ENCODE assay signal across 1 worm cellular context in genomic region chrIV:1355147-1355546, ce11.
TF ChIP-seq lines count a peak whose summit lies in the region.

Gene col-104, minus strand, starts transcription at chrIV:1355305.

TF ChIP-seq in whole organism, L4 larva, 104 proteins besides CTCF, POLR2A, EP300 and RAD21 (continued from another document):
- TF ChIP-seq unc-62 (GFP tag; optimal IDR thresholded peaks at IDR 0.05 in 1 of 2; lab: Kevin White, UChicago) = no peak
- no peak for TF ChIP-seq unc-62 (tag; optimal IDR thresholded peaks at IDR 0.05; lab: Kevin White, UChicago)
- no peak for TF ChIP-seq snpc-1.2 (GFP tag; IDR thresholded peaks at IDR 0.05; lab: Robert Waterston, UW)
- TF ChIP-seq R02D3.7 (tag; optimal IDR thresholded peaks at IDR 0.05; lab: Kevin White, UChicago) = no peak
- TF ChIP-seq nhr-10 (tag; optimal IDR thresholded peaks at IDR 0.05; lab: Kevin White, UChicago) = no peak
- peak; percentile 87 for TF ChIP-seq ceh-28 (tag; optimal IDR thresholded peaks at IDR 0.05; lab: Kevin White, UChicago)
- no peak for TF ChIP-seq dpl-1 (GFP tag; optimal IDR thresholded peaks at IDR 0.05; lab: Kevin White, UChicago)
- no peak for TF ChIP-seq pqm-1 (tag; optimal IDR thresholded peaks at IDR 0.05; lab: Kevin White, UChicago)
- no peak for TF ChIP-seq T20F7.1 (GFP tag; optimal IDR thresholded peaks at IDR 0.05; lab: Kevin White, UChicago)
- no peak for TF ChIP-seq tra-1 (GFP tag; IDR thresholded peaks at IDR 0.05; lab: Robert Waterston, UW)
- TF ChIP-seq lin-39 (tag; optimal IDR thresholded peaks at IDR 0.05; lab: Kevin White, UChicago) = no peak
- TF ChIP-seq nhr-77 (tag; optimal IDR thresholded peaks at IDR 0.05; lab: Kevin White, UChicago) = no peak
- TF ChIP-seq F44E2.7 (GFP tag; IDR thresholded peaks at IDR 0.05; lab: Robert Waterston, UW) = 0 out of 2 replicates have a peak, but pooled peaks have one; percentile 32
- no peak for TF ChIP-seq dve-1 (tag; optimal IDR thresholded peaks at IDR 0.05; lab: Kevin White, UChicago; ENCODE audit: insufficient read depth)
- no peak for TF ChIP-seq hlh-30 (tag; optimal IDR thresholded peaks at IDR 0.05; lab: Kevin White, UChicago; ENCODE audit: insufficient read depth)
- peak; percentile 36; the same call in 1 of the 2 replicates for TF ChIP-seq T26A8.4 (GFP tag; IDR thresholded peaks at IDR 0.05; lab: Robert Waterston, UW)
- TF ChIP-seq F37D6.2 (tag; optimal IDR thresholded peaks at IDR 0.05; lab: Kevin White, UChicago) = no peak
- TF ChIP-seq lin-29 (GFP tag; IDR thresholded peaks at IDR 0.05; lab: Robert Waterston, UW) = no peak
- no peak for TF ChIP-seq duxl-1 (tag; optimal IDR thresholded peaks at IDR 0.05; lab: Kevin White, UChicago; ENCODE audit: poor library complexity)
- no peak for TF ChIP-seq dmd-6 (GFP tag; IDR thresholded peaks at IDR 0.05; lab: Robert Waterston, UW)
- no peak for TF ChIP-seq cey-2 (tag; optimal IDR thresholded peaks at IDR 0.05; lab: Kevin White, UChicago; ENCODE audit: borderline replicate concordance, insufficient read depth)
- no peak for TF ChIP-seq dmd-8 (GFP tag; IDR thresholded peaks at IDR 0.05; lab: Robert Waterston, UW)
- no peak for TF ChIP-seq lir-3 (tag; optimal IDR thresholded peaks at IDR 0.05; lab: Kevin White, UChicago)
- no peak for TF ChIP-seq Y5F2A.4 (GFP tag; optimal IDR thresholded peaks at IDR 0.05; lab: Kevin White, UChicago)
- 0 out of 2 replicates have a peak, but pooled peaks have one; percentile 18 for TF ChIP-seq lin-38 (GFP tag; IDR thresholded peaks at IDR 0.05; lab: Robert Waterston, UW)
